Worm (Caenorhabditis elegans) whole organism, late embryonic: ENCODE data around the gene btb-7.

Source experiments
- K02D7.2 ChIP-seq: sonication (generic microtip); optimal IDR thresholded peaks from 2 replicates; lab custom pipeline; 2017; ENCODE audit warnings: mild to moderate bottlenecking, missing genetic modification characterization, missing compliant biosample characterization
- ceh-18 ChIP-seq: sonication (generic microtip); optimal IDR thresholded peaks from 2 replicates; lab custom pipeline; 2016; ENCODE audit warnings: missing genetic modification characterization, missing compliant biosample characterization
- ceh-34 ChIP-seq: sonication (generic microtip); optimal IDR thresholded peaks from 2 replicates; lab custom pipeline; 2016; ENCODE audit warnings: mild to moderate bottlenecking, missing genetic modification characterization, missing compliant biosample characterization
- dve-1 ChIP-seq: sonication (generic microtip); optimal IDR thresholded peaks from 2 replicates; lab custom pipeline; 2017; ENCODE audit warnings: antibody characterized with exemption, mild to moderate bottlenecking, missing genetic modification characterization, missing compliant biosample characterization
- ets-4 ChIP-seq: sonication (generic microtip); optimal IDR thresholded peaks from 2 replicates; lab custom pipeline; 2016; ENCODE audit warnings: missing genetic modification characterization, missing compliant biosample characterization
- fkh-10 ChIP-seq: fragments of 150-350 bp; optimal IDR thresholded peaks from 2 replicates; lab custom pipeline; 2014; ENCODE audit warnings: missing biosample characterization, missing genetic modification reagents, missing genetic modification characterization
- madf-2 ChIP-seq: sonication (generic microtip); optimal IDR thresholded peaks from 2 replicates; lab custom pipeline; 2017; ENCODE audit warnings: missing genetic modification characterization, missing compliant biosample characterization
- pag-3 ChIP-seq: sonication (generic microtip); optimal IDR thresholded peaks from 2 replicates; lab custom pipeline; 2016; ENCODE audit warnings: missing compliant biosample characterization, missing genetic modification characterization, borderline replicate concordance
- pha-4 ChIP-seq: fragments of 150-350 bp; optimal IDR thresholded peaks from 2 replicates; lab custom pipeline; 2018; ENCODE audit warnings: missing biosample characterization, missing genetic modification reagents, missing genetic modification characterization
- pqm-1 ChIP-seq: sonication (generic microtip); optimal IDR thresholded peaks from 2 replicates; lab custom pipeline; 2016; ENCODE audit warnings: missing genetic modification characterization, missing compliant biosample characterization
- tbx-2 ChIP-seq: sonication (generic microtip); optimal IDR thresholded peaks from 2 replicates; lab custom pipeline; 2016; ENCODE audit warnings: missing genetic modification characterization, missing compliant biosample characterization

DNA sequence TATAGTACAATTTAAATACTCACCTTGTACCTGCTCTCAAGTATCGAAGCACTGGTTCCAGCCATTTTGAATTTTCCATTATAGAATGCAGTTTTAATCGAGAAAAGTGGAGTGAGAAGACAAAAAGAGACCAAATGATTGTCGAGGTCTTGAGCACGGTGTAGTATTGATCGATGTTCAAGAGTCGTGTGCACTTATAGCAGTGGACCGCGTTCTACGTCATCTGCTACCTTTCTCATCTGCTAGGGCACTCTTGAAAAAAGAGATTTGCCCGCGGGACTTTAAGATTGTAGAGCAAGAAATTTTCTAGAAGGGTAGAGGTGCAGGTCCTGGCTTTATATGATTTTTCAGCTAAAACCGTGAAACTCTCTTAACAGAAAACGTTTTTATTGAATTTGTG is 20.2 kb upstream of the btb-7 start, which contains the start of gene fbxc-21:
- TF ChIP-seq ceh-18 (tag; lab: Kevin White, UChicago) (no peak), tbx-2 (tag; lab: Kevin White, UChicago) (no peak), madf-2 (tag; lab: Kevin White, UChicago) (no peak), pqm-1 (tag; lab: Kevin White, UChicago) (no peak), pha-4 (tag; lab: Kevin White, UChicago) (no peak), ceh-34 (no peak), fkh-10 (GFP tag; lab: Kevin White, UChicago) (no peak), pag-3 (tag; lab: Kevin White, UChicago) (no peak), ets-4 (tag; lab: Kevin White, UChicago) (no peak), K02D7.2 (tag; lab: Kevin White, UChicago) (no peak), dve-1 (no peak)
